Worm (Caenorhabditis elegans): Measurements from ENCODE around the gene dnj-23.

dnj-23 gene

DNA sequence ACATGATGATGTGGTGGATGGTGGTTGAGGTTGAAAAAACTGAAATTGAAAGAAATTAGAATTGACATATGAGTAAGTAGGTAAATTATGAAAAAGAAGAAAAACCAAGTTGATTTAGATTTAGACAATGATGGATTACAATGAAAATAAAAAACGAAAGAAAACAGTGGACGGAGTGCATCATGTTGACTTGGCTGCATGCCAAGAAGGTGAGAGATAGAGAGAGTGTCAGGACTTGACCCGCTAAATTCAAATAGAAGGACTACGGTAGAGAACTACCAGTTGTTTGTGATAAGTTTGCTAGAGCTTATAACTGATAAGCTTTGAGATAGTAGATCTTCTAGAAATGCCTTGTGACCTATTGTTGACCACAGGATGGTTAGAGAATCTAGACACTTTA lies 47.3 kb downstream of the dnj-23 start, which contains the start of gene T24B8.3:
T24B8.3 (minus strand) TSS at position 39 of the 400 bp plus-strand sequence.
- no peak for TF ChIP-seq fos-1 (tag; optimal IDR thresholded peaks at IDR 0.05)
- peak; percentile 53 for TF ChIP-seq nhr-23 (tag; optimal IDR thresholded peaks at IDR 0.05)
- no peak for TF ChIP-seq nfya-1 (tag; optimal IDR thresholded peaks at IDR 0.05; ENCODE audit: insufficient read depth)
- TF ChIP-seq pha-4 (tag; optimal IDR thresholded peaks at IDR 0.05) = peak; percentile 72

DNA sequence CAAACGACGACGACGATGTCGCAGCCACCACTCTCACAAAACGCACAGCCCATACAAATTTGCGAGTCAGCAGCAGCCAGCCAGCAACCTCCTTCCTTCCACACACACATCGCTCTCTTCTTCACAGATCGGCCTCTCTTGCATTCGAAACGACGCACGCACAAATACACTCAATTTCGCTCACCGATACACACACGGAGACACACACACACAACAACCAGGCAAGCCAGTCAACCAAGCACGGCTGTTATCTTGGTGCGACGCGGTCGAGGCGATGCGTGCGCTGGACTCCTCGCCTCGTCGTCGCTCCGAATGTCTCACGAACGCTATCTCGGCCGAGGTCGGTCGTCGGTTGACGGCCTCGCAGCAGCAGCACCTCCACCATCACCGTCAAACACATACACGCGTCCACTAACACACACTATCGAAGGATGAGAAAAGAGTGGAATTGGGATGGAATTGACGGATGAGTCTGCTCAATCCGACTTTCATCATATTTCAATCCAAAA lies 48.0 kb downstream of the dnj-23 start:
- TF ChIP-seq nhr-43 (tag; optimal IDR thresholded peaks at IDR 0.05; ENCODE audit: poor library complexity, severe bottlenecking) = peak; percentile 55
- peak; percentile 58 for TF ChIP-seq elt-1 (tag; optimal IDR thresholded peaks at IDR 0.05)
- TF ChIP-seq ceh-82 (tag; optimal IDR thresholded peaks at IDR 0.05) = no peak
- peak; percentile 80 for TF ChIP-seq skn-1 (tag; optimal IDR thresholded peaks at IDR 0.05)
- peak; percentile 6 for TF ChIP-seq nhr-76 (tag; optimal IDR thresholded peaks at IDR 0.05)
- TF ChIP-seq tbx-2 (tag; optimal IDR thresholded peaks at IDR 0.05) = peak; percentile 65
- TF ChIP-seq ZK546.5 (tag; optimal IDR thresholded peaks at IDR 0.05) = no peak
- peak; percentile 95 for TF ChIP-seq hmg-11 (tag; optimal IDR thresholded peaks at IDR 0.05)
- TF ChIP-seq fkh-10 (GFP tag; optimal IDR thresholded peaks at IDR 0.05) = peak; percentile 86
- TF ChIP-seq nhr-28 (tag; optimal IDR thresholded peaks at IDR 0.05) = no peak
- peak; percentile 77 for TF ChIP-seq nhr-23 (tag; optimal IDR thresholded peaks at IDR 0.05)
- TF ChIP-seq R02D3.7 (tag; optimal IDR thresholded peaks at IDR 0.05) = peak; percentile 74
- TF ChIP-seq snpc-4 (tag; optimal IDR thresholded peaks at IDR 0.05) = peak; percentile 55
- TF ChIP-seq pha-4 (tag; optimal IDR thresholded peaks at IDR 0.05) = peak; percentile 96
- TF ChIP-seq unc-62 (GFP tag; optimal IDR thresholded peaks at IDR 0.05) = peak; percentile 90
- no peak for TF ChIP-seq eor-1 (tag; optimal IDR thresholded peaks at IDR 0.05)
- peak; percentile 97 for TF ChIP-seq nfya-1 (tag; optimal IDR thresholded peaks at IDR 0.05; ENCODE audit: insufficient read depth)
- no peak for TF ChIP-seq daf-12 (tag; optimal IDR thresholded peaks at IDR 0.05)
- TF ChIP-seq ceh-28 (tag; optimal IDR thresholded peaks at IDR 0.05) = peak; percentile 53
- no peak for TF ChIP-seq nhr-12 (tag; optimal IDR thresholded peaks at IDR 0.05)
- TF ChIP-seq mdl-1 (tag; optimal IDR thresholded peaks at IDR 0.05) = peak; percentile 74
- no peak for TF ChIP-seq zag-1 (tag; optimal IDR thresholded peaks at IDR 0.05)
- peak; percentile 91 for TF ChIP-seq jun-1 (tag; optimal IDR thresholded peaks at IDR 0.05)
- no peak for TF ChIP-seq nhr-67 (tag; optimal IDR thresholded peaks at IDR 0.05)
- peak; percentile 80 for TF ChIP-seq lsy-12 (tag; optimal IDR thresholded peaks at IDR 0.05)
- no peak for TF ChIP-seq ceh-9 (tag; optimal IDR thresholded peaks at IDR 0.05)
- TF ChIP-seq pqm-1 (tag; optimal IDR thresholded peaks at IDR 0.05) = peak; percentile 55
- TF ChIP-seq aly-2 (tag; optimal IDR thresholded peaks at IDR 0.05) = no peak
- TF ChIP-seq nhr-25 (tag; optimal IDR thresholded peaks at IDR 0.05) = peak; percentile 97
- TF ChIP-seq ceh-16 (tag; optimal IDR thresholded peaks at IDR 0.05) = no peak
- peak in 2 of 3 experiments; percentile 47 to 62 for TF ChIP-seq elt-3 (tag; optimal IDR thresholded peaks at IDR 0.05)
- TF ChIP-seq fos-1 (tag; optimal IDR thresholded peaks at IDR 0.05) = peak; percentile 90
- peak; percentile 89 for TF ChIP-seq elt-2 (tag; optimal IDR thresholded peaks at IDR 0.05)
- peak; percentile 77 for TF ChIP-seq ztf-4 (tag; optimal IDR thresholded peaks at IDR 0.05)
- TF ChIP-seq lin-15B (tag; optimal IDR thresholded peaks at IDR 0.05) = peak; percentile 78
- TF ChIP-seq sea-2 (GFP tag; optimal IDR thresholded peaks at IDR 0.05) = peak; percentile 87
- peak; percentile 74 for TF ChIP-seq nhr-11 (tag; optimal IDR thresholded peaks at IDR 0.05)
- no peak for TF ChIP-seq ztf-11 (tag; optimal IDR thresholded peaks at IDR 0.05)
- peak; percentile 68 for TF ChIP-seq egl-27 (tag; optimal IDR thresholded peaks at IDR 0.05)
- peak; percentile 1 for TF ChIP-seq nhr-77 (tag; optimal IDR thresholded peaks at IDR 0.05)
- no peak for TF ChIP-seq unc-39 (tag; optimal IDR thresholded peaks at IDR 0.05)
- no peak for TF ChIP-seq mml-1 (tag; optimal IDR thresholded peaks at IDR 0.05)
- peak; percentile 96 for TF ChIP-seq lin-39 (tag; optimal IDR thresholded peaks at IDR 0.05)
- TF ChIP-seq egl-5 (tag; optimal IDR thresholded peaks at IDR 0.05) = peak; percentile 90
- peak; percentile 62 for TF ChIP-seq ama-1 (optimal IDR thresholded peaks at IDR 0.05)
- TF ChIP-seq nhr-237 (tag; optimal IDR thresholded peaks at IDR 0.05) = no peak
- no peak for TF ChIP-seq fkh-2 (tag; optimal IDR thresholded peaks at IDR 0.05)

Data from whole organism, L3 larva.